Fruit fly (Drosophila melanogaster) whole organism, embryonic: ENCODE measurements around the gene CG33235.

Experiments used
- Bgb ChIP-seq: fragments of 200-800 bp; sonication (Bioruptor generic); IDR thresholded peaks from 2 replicates; pipeline ENCODE4 v1.3.6; 2022; ENCODE audit warnings: missing biosample characterization, missing genetic modification characterization; ENCODE audit not compliant: partially characterized antibody
- CG11560 ChIP-seq: fragments of 200-800 bp; sonication (Bioruptor generic); IDR thresholded peaks from 3 replicates; pipeline ENCODE4 v1.3.6; 2022; ENCODE audit warnings: missing biosample characterization, missing genetic modification characterization
- CG12219 ChIP-seq: fragments of 200-800 bp; sonication (Bioruptor generic); optimal IDR thresholded peaks from 3 replicates; lab custom pipeline; 2018; ENCODE audit warnings: missing biosample characterization, mild to moderate bottlenecking, missing genetic modification characterization
- CG14441 ChIP-seq: fragments of 200-800 bp; sonication (Bioruptor generic); IDR thresholded peaks from 2 replicates; pipeline ENCODE4 v1.3.6; 2022; ENCODE audit warnings: missing biosample characterization, missing genetic modification characterization
- CG14667 ChIP-seq: fragments of 200-800 bp; sonication (Bioruptor generic); IDR thresholded peaks from 2 replicates; pipeline ENCODE4 v1.3.6; 2022; ENCODE audit warnings: missing biosample characterization, missing genetic modification characterization
- CG14860 ChIP-seq: fragments of 200-800 bp; sonication (Bioruptor generic); IDR thresholded peaks from 3 replicates; pipeline ENCODE4 v1.3.6; 2022; ENCODE audit warnings: missing biosample characterization, missing genetic modification characterization; ENCODE audit not compliant: partially characterized antibody
- CG17802 ChIP-seq: fragments of 200-800 bp; sonication (Bioruptor generic); optimal IDR thresholded peaks from 2 replicates; lab custom pipeline; 2018; ENCODE audit warnings: missing biosample characterization, mild to moderate bottlenecking, missing genetic modification characterization, moderate library complexity
- CG17829 ChIP-seq: fragments of 200-800 bp; optimal IDR thresholded peaks from 2 replicates; lab custom pipeline; 2019; ENCODE audit warnings: missing biosample characterization, mild to moderate bottlenecking, missing genetic modification characterization, moderate library complexity
- CG2129 ChIP-seq: fragments of 200-800 bp; sonication (Bioruptor generic); IDR thresholded peaks from 2 replicates; pipeline ENCODE4 v1.3.6; 2022; ENCODE audit warnings: missing biosample characterization, missing genetic modification characterization; ENCODE audit not compliant: partially characterized antibody
- CG3065 ChIP-seq: fragments of 200-800 bp; sonication (Bioruptor generic); optimal IDR thresholded peaks from 2 replicates; lab custom pipeline; 2016; ENCODE audit warnings: missing biosample characterization, missing genetic modification characterization
- CG31224 ChIP-seq: fragments of 200-800 bp; sonication (Bioruptor generic); IDR thresholded peaks from 2 replicates; pipeline ENCODE4 v1.3.6; 2022; ENCODE audit warnings: missing biosample characterization, missing genetic modification characterization
- CG31388 ChIP-seq: fragments of 200-800 bp; sonication (Bioruptor generic); optimal IDR thresholded peaks from 2 replicates; lab custom pipeline; 2016; ENCODE audit warnings: missing biosample characterization, missing genetic modification characterization
- CG34422 ChIP-seq: fragments of 200-800 bp; sonication (Bioruptor generic); IDR thresholded peaks from 3 replicates; pipeline ENCODE4 v1.3.6; 2022; ENCODE audit warnings: missing biosample characterization, missing genetic modification characterization
- CG5245 ChIP-seq: fragments of 200-800 bp; sonication (Bioruptor generic); optimal IDR thresholded peaks from 3 replicates; lab custom pipeline; 2016; ENCODE audit warnings: missing biosample characterization, missing genetic modification characterization
- CG6254 ChIP-seq: fragments of 200-800 bp; sonication (Bioruptor generic); optimal IDR thresholded peaks from 3 replicates; lab custom pipeline; 2017; ENCODE audit warnings: mild to moderate bottlenecking, missing biosample characterization, missing genetic modification reagents, missing genetic modification characterization
- CG6683 ChIP-seq: fragments of 200-800 bp; sonication (Bioruptor generic); optimal IDR thresholded peaks from 2 replicates; lab custom pipeline; 2017; ENCODE audit warnings: missing biosample characterization, mild to moderate bottlenecking, missing genetic modification characterization, missing genetic modification reagents
- CG8765 ChIP-seq: fragments of 200-800 bp; sonication (Bioruptor generic); IDR thresholded peaks from 2 replicates; pipeline ENCODE4 v1.3.6; 2022; ENCODE audit warnings: missing biosample characterization, missing genetic modification characterization
- D19A ChIP-seq: fragments of 200-800 bp; optimal IDR thresholded peaks from 3 replicates; lab custom pipeline; 2019; ENCODE audit warnings: missing biosample characterization, mild to moderate bottlenecking, missing genetic modification characterization, moderate library complexity
- Dbx ChIP-seq: fragments of 200-800 bp; sonication (Bioruptor generic); IDR thresholded peaks from 3 replicates; pipeline ENCODE4 v1.3.6; 2022; ENCODE audit warnings: missing biosample characterization, missing genetic modification characterization
- E2f1 ChIP-seq: fragments of 200-800 bp; sonication (Bioruptor generic); IDR thresholded peaks from 2 replicates; pipeline ENCODE4 v1.3.6; 2022; ENCODE audit warnings: missing biosample characterization, missing genetic modification characterization
- Eip74EF ChIP-seq, 2 experiments: fragments of 200-800 bp in 1 of 2; fragments of >200 bp in 1 of 2; sonication (Bioruptor generic) in 1 of 2; optimal IDR thresholded peaks; 2 replicates each; lab custom pipeline; 2017 to 2019; ENCODE audit warnings: missing biosample characterization in 2 of 2, missing genetic modification characterization in 2 of 2, mild to moderate bottlenecking in 1 of 2, moderate library complexity in 1 of 2
- MESR4 ChIP-seq: fragments of 200-800 bp; sonication (Bioruptor generic); optimal IDR thresholded peaks from 2 replicates; lab custom pipeline; 2018; ENCODE audit warnings: missing biosample characterization, mild to moderate bottlenecking, missing genetic modification characterization, moderate library complexity
- Meics ChIP-seq: fragments of 200-800 bp; sonication (Bioruptor generic); optimal IDR thresholded peaks from 2 replicates; lab custom pipeline; 2017; ENCODE audit warnings: missing biosample characterization, mild to moderate bottlenecking, missing genetic modification characterization
- Sox100B ChIP-seq: fragments of 200-800 bp; sonication (Bioruptor generic); optimal IDR thresholded peaks from 3 replicates; lab custom pipeline; 2018; ENCODE audit warnings: missing biosample characterization, mild to moderate bottlenecking, missing genetic modification characterization
- TFAM ChIP-seq: fragments of 200-800 bp; sonication (Bioruptor generic); optimal IDR thresholded peaks from 2 replicates; lab custom pipeline; 2017; ENCODE audit warnings: missing biosample characterization, missing genetic modification characterization, inconsistent platforms
- al ChIP-seq: fragments of 200-800 bp; sonication (Bioruptor generic); IDR thresholded peaks from 2 replicates; pipeline ENCODE4 v1.3.6; 2022; ENCODE audit warnings: missing biosample characterization, missing genetic modification characterization
- bbx ChIP-seq: fragments of 200-800 bp; sonication (Bioruptor generic); IDR thresholded peaks from 2 replicates; pipeline ENCODE4 v1.3.6; 2022; ENCODE audit warnings: missing biosample characterization, missing genetic modification characterization; ENCODE audit not compliant: partially characterized antibody
- chinmo ChIP-seq: fragments of 200-800 bp; sonication (Bioruptor generic); IDR thresholded peaks from 4 replicates; pipeline ENCODE4 v1.3.6; 2022; ENCODE audit warnings: missing biosample characterization, missing genetic modification characterization; ENCODE audit not compliant: partially characterized antibody
- ci ChIP-seq: fragments of 200-800 bp; sonication (Bioruptor generic); IDR thresholded peaks from 3 replicates; pipeline ENCODE4 v1.3.6; 2022; ENCODE audit warnings: missing biosample characterization, missing genetic modification characterization
- crol ChIP-seq: fragments of 200-800 bp; sonication (Bioruptor generic); IDR thresholded peaks from 2 replicates; pipeline ENCODE4 v1.3.6; 2022; ENCODE audit warnings: missing biosample characterization, missing genetic modification characterization
- en ChIP-seq: fragments of 200-800 bp; sonication (Bioruptor generic); optimal IDR thresholded peaks from 2 replicates; lab custom pipeline; 2016; ENCODE audit warnings: missing biosample characterization, missing genetic modification characterization
- eve ChIP-seq, 2 experiments: fragments of >200 bp; optimal IDR thresholded peaks; 2 replicates each; lab custom pipeline; 2017; ENCODE audit warnings: missing biosample characterization in 2 of 2, missing genetic modification characterization in 2 of 2
- ftz-f1 ChIP-seq: fragments of 200-800 bp; sonication (Bioruptor generic); optimal IDR thresholded peaks from 2 replicates; lab custom pipeline; 2016; ENCODE audit warnings: missing biosample characterization, missing genetic modification characterization
- fu2 ChIP-seq: fragments of 200-800 bp; sonication (Bioruptor generic); optimal IDR thresholded peaks from 2 replicates; lab custom pipeline; 2016; ENCODE audit warnings: missing biosample characterization, missing genetic modification characterization
- hkb ChIP-seq, 2 experiments: fragments of 200-800 bp in 1 of 2; fragments of >200 bp in 1 of 2; sonication (Bioruptor generic) in 1 of 2; IDR thresholded peaks in 1 of 2; optimal IDR thresholded peaks in 1 of 2; 2 replicates each; pipeline versions ENCODE4 v1.3.6 to Lab custom; 2017 to 2022; ENCODE audit warnings: missing biosample characterization in 1 of 2, missing genetic modification characterization in 1 of 2
- kah ChIP-seq: fragments of 200-800 bp; sonication (Bioruptor generic); optimal IDR thresholded peaks from 2 replicates; lab custom pipeline; 2018; ENCODE audit warnings: missing biosample characterization, mild to moderate bottlenecking, missing genetic modification characterization
- ken ChIP-seq: fragments of 200-800 bp; sonication (Bioruptor generic); IDR thresholded peaks from 3 replicates; pipeline ENCODE4 v1.3.6; 2022; ENCODE audit warnings: missing biosample characterization, missing genetic modification characterization
- pita ChIP-seq: fragments of 200-800 bp; sonication (Bioruptor generic); optimal IDR thresholded peaks from 2 replicates; lab custom pipeline; 2017; ENCODE audit warnings: missing biosample characterization, mild to moderate bottlenecking, missing genetic modification characterization
- sisA ChIP-seq: fragments of 200-800 bp; sonication (Bioruptor generic); IDR thresholded peaks from 2 replicates; pipeline ENCODE4 v1.3.6; 2022; ENCODE audit warnings: missing biosample characterization, missing genetic modification characterization
- slbo ChIP-seq: fragments of 200-800 bp; sonication (Bioruptor generic); IDR thresholded peaks from 2 replicates; pipeline ENCODE4 v1.3.6; 2022; ENCODE audit warnings: missing biosample characterization, missing genetic modification characterization
- tgo ChIP-seq: fragments of 200-800 bp; sonication (Bioruptor generic); IDR thresholded peaks from 3 replicates; pipeline ENCODE4 v1.3.6; 2022; ENCODE audit warnings: missing biosample characterization, missing genetic modification characterization
- toy ChIP-seq: fragments of 200-800 bp; sonication (Bioruptor generic); IDR thresholded peaks from 2 replicates; pipeline ENCODE4 v1.3.6; 2022; ENCODE audit warnings: missing biosample characterization, missing genetic modification characterization
- unc-4 ChIP-seq: fragments of 200-800 bp; sonication (Bioruptor generic); IDR thresholded peaks from 2 replicates; pipeline ENCODE4 v1.3.6; 2022; ENCODE audit warnings: missing biosample characterization, missing genetic modification characterization; ENCODE audit not compliant: partially characterized antibody
- wor ChIP-seq: fragments of 200-800 bp; sonication (Bioruptor generic); IDR thresholded peaks from 2 replicates; pipeline ENCODE4 v1.3.6; 2022; ENCODE audit warnings: missing biosample characterization, missing genetic modification characterization
- zen2 ChIP-seq: fragments of 200-800 bp; sonication (Bioruptor generic); IDR thresholded peaks from 3 replicates; pipeline ENCODE4 v1.3.6; 2022; ENCODE audit warnings: missing biosample characterization, missing genetic modification characterization; ENCODE audit not compliant: partially characterized antibody

CG33235 gene

DNA sequence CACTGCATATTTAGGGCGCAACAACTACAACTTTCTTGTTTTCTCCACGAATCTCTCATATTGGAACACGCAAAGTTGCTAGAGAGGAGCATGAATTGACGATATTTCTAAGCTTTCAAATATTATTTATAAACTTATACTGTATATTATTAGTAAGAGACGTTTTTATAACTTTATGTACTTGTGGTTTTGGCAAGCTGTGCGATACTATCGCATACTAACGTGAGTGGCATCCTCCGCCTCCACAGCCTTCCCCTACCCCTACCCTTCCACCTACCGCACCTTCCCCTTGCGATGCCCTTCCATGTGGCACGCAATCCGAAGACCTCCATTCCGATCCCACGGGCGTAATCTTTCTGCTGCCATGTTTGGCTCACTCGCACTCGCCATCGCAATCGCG is 23.1 kb downstream of the CG33235 start (continued):
- TF ChIP-seq Dbx (GFP tag; lab: Robert Waterston, UW): no peak
- TF ChIP-seq pita: no peak
- TF ChIP-seq ci (GFP tag; lab: Robert Waterston, UW): peak; percentile 78
- no peak; the same call in 2 of the 3 replicates for TF ChIP-seq zen2 (GFP tag; lab: Robert Waterston, UW)
- TF ChIP-seq CG8765 (GFP tag; lab: Robert Waterston, UW): no peak
- peak; percentile 33; the same call in 1 of the 2 replicates for TF ChIP-seq CG14667 (GFP tag; lab: Robert Waterston, UW)
- no peak for TF ChIP-seq Meics
- TF ChIP-seq bbx: no peak
- TF ChIP-seq Bgb: peak; percentile 9; the same call in 1 of the 2 replicates
- TF ChIP-seq CG12219 (GFP tag; lab: Kevin White, UChicago): no peak
- 0 out of 3 replicates have a peak, but pooled peaks have one; percentile 31 for TF ChIP-seq CG14860 (GFP tag; lab: Robert Waterston, UW)
- TF ChIP-seq Eip74EF (GFP tag; optimal IDR thresholded peaks at IDR 0.05; lab: Kevin White, UChicago): no peak
- TF ChIP-seq crol (GFP tag; lab: Robert Waterston, UW): peak; percentile 66
- no peak for TF ChIP-seq CG5245 (GFP tag; lab: Kevin White, UChicago)
- TF ChIP-seq ftz-f1: no peak
- TF ChIP-seq E2f1 (GFP tag; lab: Robert Waterston, UW): peak; percentile 58
- peak; percentile 38; the same call in 1 of the 3 replicates for TF ChIP-seq CG34422 (GFP tag; lab: Robert Waterston, UW)
- TF ChIP-seq toy: no peak
- TF ChIP-seq CG17802 (tag; lab: Kevin White, UChicago): no peak
- no peak for TF ChIP-seq CG6254 (GFP tag; lab: Kevin White, UChicago)
- TF ChIP-seq CG6683 (GFP tag; lab: Kevin White, UChicago): no peak
- TF ChIP-seq CG31388 (GFP tag; lab: Kevin White, UChicago): no peak
- peak; percentile 56 for TF ChIP-seq slbo (GFP tag; lab: Robert Waterston, UW)
- no peak for TF ChIP-seq chinmo (GFP tag; lab: Robert Waterston, UW)
- TF ChIP-seq eve (GFP tag; optimal IDR thresholded peaks at IDR 0.05; lab: Kevin White, UChicago): no peak
- TF ChIP-seq al: peak; percentile 14; the same call in 1 of the 2 replicates
- TF ChIP-seq CG31224 (GFP tag; lab: Robert Waterston, UW): 0 out of 2 replicates have a peak, but pooled peaks have one; percentile 42
- TF ChIP-seq Sox100B (GFP tag; lab: Kevin White, UChicago): peak; percentile 4
- no peak for TF ChIP-seq MESR4
- TF ChIP-seq kah (GFP tag; lab: Kevin White, UChicago): no peak
- TF ChIP-seq CG14441 (GFP tag; lab: Robert Waterston, UW): peak; percentile 52
- TF ChIP-seq tgo (GFP tag; lab: Robert Waterston, UW): peak; percentile 41; the same call in 2 of the 3 replicates
- TF ChIP-seq wor: no peak
- no peak for TF ChIP-seq CG17829
- no peak for TF ChIP-seq en
- no peak for TF ChIP-seq CG3065 (GFP tag; lab: Kevin White, UChicago)
- TF ChIP-seq D19A (tag; lab: Kevin White, UChicago): no peak
- no peak for TF ChIP-seq fu2 (GFP tag; lab: Kevin White, UChicago)
- no peak for TF ChIP-seq CG11560
- no peak for TF ChIP-seq CG2129 (GFP tag; lab: Robert Waterston, UW)
- TF ChIP-seq unc-4 (GFP tag; lab: Robert Waterston, UW): peak; percentile 43; the same call in 1 of the 2 replicates
- no peak for TF ChIP-seq ken (GFP tag; lab: Robert Waterston, UW)
- no peak for TF ChIP-seq sisA (GFP tag; lab: Robert Waterston, UW)
- TF ChIP-seq TFAM: no peak
- no peak for TF ChIP-seq hkb (optimal IDR thresholded peaks at IDR 0.05; lab: Kevin White, UChicago)
- peak; percentile 47; the same call in 1 of the 2 replicates for TF ChIP-seq hkb (GFP tag; IDR thresholded peaks at IDR 0.05; lab: Robert Waterston, UW)
